Fruit fly (Drosophila melanogaster) whole organism, embryonic: Measurements from ENCODE around the gene CG6295.
A peak's percentile ranks its signal among the peaks of the same experiment; 100 is the strongest.

Source experiments
- Abd-B ChIP-seq: fragments of 200-800 bp; sonication (Bioruptor generic); optimal IDR thresholded peaks from 2 replicates; lab custom pipeline; 2018; ENCODE audit warnings: missing biosample characterization, mild to moderate bottlenecking, missing genetic modification characterization, moderate library complexity
- C15 ChIP-seq: fragments of 200-800 bp; sonication (Bioruptor generic); IDR thresholded peaks from 3 replicates; pipeline ENCODE4 v1.3.6; 2022; ENCODE audit warnings: missing biosample characterization, missing genetic modification characterization
- CG12942 ChIP-seq: fragments of 200-800 bp; sonication (Bioruptor generic); optimal IDR thresholded peaks from 3 replicates; lab custom pipeline; 2016; ENCODE audit warnings: missing biosample characterization, missing genetic modification characterization
- CG2199 ChIP-seq: fragments of 200-800 bp; sonication (Bioruptor generic); IDR thresholded peaks from 3 replicates; pipeline ENCODE4 v1.3.6; 2022; ENCODE audit warnings: missing biosample characterization, missing genetic modification characterization
- CG2678 ChIP-seq: fragments of 200-800 bp; sonication (Bioruptor generic); optimal IDR thresholded peaks from 3 replicates; lab custom pipeline; 2019; ENCODE audit warnings: missing biosample characterization, mild to moderate bottlenecking, missing genetic modification characterization, moderate library complexity
- CG2712 ChIP-seq: fragments of 200-800 bp; optimal IDR thresholded peaks from 3 replicates; lab custom pipeline; 2019; ENCODE audit warnings: missing biosample characterization, mild to moderate bottlenecking, missing genetic modification characterization, moderate library complexity
- CG3407 ChIP-seq: fragments of 200-800 bp; sonication (Bioruptor generic); optimal IDR thresholded peaks from 2 replicates; lab custom pipeline; 2018; ENCODE audit warnings: missing biosample characterization, mild to moderate bottlenecking, missing genetic modification characterization
- CG5180 ChIP-seq: fragments of 200-800 bp; sonication (Bioruptor generic); optimal IDR thresholded peaks from 3 replicates; lab custom pipeline; 2017; ENCODE audit warnings: missing biosample characterization, missing genetic modification characterization, mild to moderate bottlenecking, moderate library complexity, missing genetic modification reagents
- CG7745 ChIP-seq: fragments of 200-800 bp; sonication (Bioruptor generic); optimal IDR thresholded peaks from 2 replicates; lab custom pipeline; 2018; ENCODE audit warnings: missing biosample characterization, mild to moderate bottlenecking, missing genetic modification characterization, moderate library complexity
- CG7786 ChIP-seq: fragments of 200-800 bp; sonication (Bioruptor generic); optimal IDR thresholded peaks from 2 replicates; lab custom pipeline; 2016; ENCODE audit warnings: missing biosample characterization, missing genetic modification characterization
- CHES-1-like ChIP-seq: fragments of 200-800 bp; sonication (Bioruptor generic); optimal IDR thresholded peaks from 2 replicates; lab custom pipeline; 2016; ENCODE audit warnings: missing biosample characterization, missing genetic modification characterization
- D19A ChIP-seq: fragments of 200-800 bp; optimal IDR thresholded peaks from 3 replicates; lab custom pipeline; 2019; ENCODE audit warnings: missing biosample characterization, mild to moderate bottlenecking, missing genetic modification characterization, moderate library complexity
- H15 ChIP-seq: fragments of 200-800 bp; sonication (Bioruptor generic); IDR thresholded peaks from 3 replicates; pipeline ENCODE4 v1.3.6; 2022; ENCODE audit warnings: missing biosample characterization, missing genetic modification characterization
- HmgD ChIP-seq: fragments of 200-800 bp; sonication (Bioruptor generic); optimal IDR thresholded peaks from 3 replicates; lab custom pipeline; 2016; ENCODE audit warnings: missing biosample characterization, missing genetic modification characterization
- Hmr ChIP-seq: fragments of 200-800 bp; sonication (Bioruptor generic); optimal IDR thresholded peaks from 3 replicates; lab custom pipeline; 2017; ENCODE audit warnings: mild to moderate bottlenecking, missing biosample characterization, missing genetic modification reagents, missing genetic modification characterization
- Hr78 ChIP-seq, 2 experiments: fragments of 200-800 bp in 1 of 2; fragments of >200 bp in 1 of 2; sonication (Bioruptor generic) in 1 of 2; optimal IDR thresholded peaks; 2 replicates each; lab custom pipeline; 2017 to 2019; ENCODE audit warnings: missing biosample characterization in 2 of 2, missing genetic modification characterization in 2 of 2, mild to moderate bottlenecking in 1 of 2, moderate library complexity in 1 of 2
- Jarid2 ChIP-seq: fragments of 200-800 bp; sonication (Bioruptor generic); optimal IDR thresholded peaks from 3 replicates; lab custom pipeline; 2017; ENCODE audit warnings: mild to moderate bottlenecking, missing biosample characterization, missing genetic modification reagents, missing genetic modification characterization
- Kr ChIP-seq: fragments of 200-800 bp; sonication (Bioruptor generic); optimal IDR thresholded peaks from 2 replicates; lab custom pipeline; 2017; ENCODE audit warnings: missing biosample characterization, mild to moderate bottlenecking, missing genetic modification characterization
- Lpt ChIP-seq: fragments of >200 bp; optimal IDR thresholded peaks from 2 replicates; lab custom pipeline; 2018; ENCODE audit warnings: missing biosample characterization, missing genetic modification characterization
- Oli ChIP-seq: fragments of 200-800 bp; sonication (Bioruptor generic); optimal IDR thresholded peaks from 2 replicates; lab custom pipeline; 2018; ENCODE audit warnings: missing biosample characterization, mild to moderate bottlenecking, missing genetic modification characterization, moderate library complexity
- Poxn ChIP-seq: fragments of 200-800 bp; sonication (Bioruptor generic); IDR thresholded peaks from 2 replicates; pipeline ENCODE4 v1.3.6; 2022; ENCODE audit warnings: missing biosample characterization, missing genetic modification characterization
- Rx ChIP-seq: fragments of 200-800 bp; sonication (Bioruptor generic); IDR thresholded peaks from 2 replicates; pipeline ENCODE4 v1.3.6; 2022; ENCODE audit warnings: missing biosample characterization, missing genetic modification characterization
- Trl ChIP-seq, 3 experiments: fragments of >200 bp in 2 of 3; fragments of 200-800 bp in 1 of 3; sonication (Bioruptor generic) in 1 of 3; optimal IDR thresholded peaks; 2 replicates in 1 of 3; 3 replicates in 2 of 3; lab custom pipeline; 2016 to 2017; ENCODE audit warnings: missing biosample characterization in 1 of 3, missing genetic modification characterization in 1 of 3
- Xbp1 ChIP-seq: fragments of 200-800 bp; sonication (Bioruptor generic); optimal IDR thresholded peaks from 3 replicates; lab custom pipeline; 2016; ENCODE audit warnings: missing biosample characterization, mild to moderate bottlenecking, missing genetic modification characterization
- cg ChIP-seq: fragments of 200-800 bp; sonication (Bioruptor generic); optimal IDR thresholded peaks from 3 replicates; lab custom pipeline; 2019; ENCODE audit warnings: missing biosample characterization, mild to moderate bottlenecking, missing genetic modification characterization, moderate library complexity
- chinmo ChIP-seq: fragments of 200-800 bp; sonication (Bioruptor generic); IDR thresholded peaks from 4 replicates; pipeline ENCODE4 v1.3.6; 2022; ENCODE audit warnings: missing biosample characterization, missing genetic modification characterization; ENCODE audit not compliant: partially characterized antibody
- chm ChIP-seq: fragments of 200-800 bp; sonication (Bioruptor generic); IDR thresholded peaks from 2 replicates; pipeline ENCODE4 v1.3.6; 2022; ENCODE audit warnings: missing biosample characterization, missing genetic modification characterization
- crc ChIP-seq: fragments of 200-800 bp; sonication (Bioruptor generic); optimal IDR thresholded peaks from 2 replicates; lab custom pipeline; 2016; ENCODE audit warnings: missing biosample characterization, missing genetic modification characterization
- disco-r ChIP-seq: fragments of 200-800 bp; sonication (Bioruptor generic); optimal IDR thresholded peaks from 2 replicates; lab custom pipeline; 2016; ENCODE audit warnings: missing biosample characterization, missing genetic modification characterization
- dmrt99B ChIP-seq: fragments of 200-800 bp; sonication (Bioruptor generic); optimal IDR thresholded peaks from 2 replicates; lab custom pipeline; 2018; ENCODE audit warnings: missing biosample characterization, mild to moderate bottlenecking, missing genetic modification characterization, moderate library complexity
- dysf ChIP-seq: fragments of 200-800 bp; sonication (Bioruptor generic); IDR thresholded peaks from 3 replicates; pipeline ENCODE4 v1.3.6; 2022; ENCODE audit warnings: missing biosample characterization, missing genetic modification characterization
- fd3F ChIP-seq: fragments of 200-800 bp; sonication (Bioruptor generic); optimal IDR thresholded peaks from 2 replicates; lab custom pipeline; 2018; ENCODE audit warnings: missing biosample characterization, mild to moderate bottlenecking, missing genetic modification characterization, moderate library complexity
- fru ChIP-seq: fragments of >200 bp; optimal IDR thresholded peaks from 2 replicates; lab custom pipeline; 2017
- gt ChIP-seq: fragments of 200-800 bp; sonication (Bioruptor generic); IDR thresholded peaks from 2 replicates; pipeline ENCODE4 v1.3.6; 2022; ENCODE audit warnings: missing biosample characterization, missing genetic modification characterization
- ham ChIP-seq: fragments of 200-800 bp; sonication (Bioruptor generic); IDR thresholded peaks from 2 replicates; pipeline ENCODE4 v1.3.6; 2022; ENCODE audit warnings: missing biosample characterization, missing genetic modification characterization
- her ChIP-seq: fragments of 200-800 bp; sonication (Bioruptor generic); optimal IDR thresholded peaks from 2 replicates; lab custom pipeline; 2016; ENCODE audit warnings: missing biosample characterization, missing genetic modification characterization
- knrl ChIP-seq: fragments of 200-800 bp; sonication (Bioruptor generic); IDR thresholded peaks from 3 replicates; pipeline ENCODE4 v1.3.6; 2022; ENCODE audit warnings: missing biosample characterization, missing genetic modification characterization; ENCODE audit not compliant: partially characterized antibody
- nerfin-1 ChIP-seq: fragments of 200-800 bp; sonication (Bioruptor generic); optimal IDR thresholded peaks from 3 replicates; lab custom pipeline; 2019; ENCODE audit warnings: missing biosample characterization, mild to moderate bottlenecking, missing genetic modification characterization, moderate library complexity
- p53 ChIP-seq: fragments of 200-800 bp; sonication (Bioruptor generic); optimal IDR thresholded peaks from 2 replicates; lab custom pipeline; 2016; ENCODE audit warnings: missing biosample characterization, missing genetic modification characterization
- ranshi ChIP-seq: fragments of 200-800 bp; sonication (Bioruptor generic); IDR thresholded peaks from 2 replicates; pipeline ENCODE4 v1.3.6; 2022; ENCODE audit warnings: missing biosample characterization, missing genetic modification characterization
- rib ChIP-seq: fragments of 200-800 bp; sonication (Bioruptor generic); IDR thresholded peaks from 2 replicates; pipeline ENCODE4 v1.3.6; 2022; ENCODE audit warnings: missing biosample characterization, missing genetic modification characterization
- run ChIP-seq: fragments of 200-800 bp; sonication (Bioruptor generic); optimal IDR thresholded peaks from 3 replicates; lab custom pipeline; 2018; ENCODE audit warnings: missing biosample characterization, mild to moderate bottlenecking, missing genetic modification characterization
- sd ChIP-seq: fragments of 200-800 bp; sonication (Bioruptor generic); optimal IDR thresholded peaks from 3 replicates; lab custom pipeline; 2018; ENCODE audit warnings: missing biosample characterization, mild to moderate bottlenecking, missing genetic modification characterization, moderate library complexity
- sens ChIP-seq: fragments of 200-800 bp; sonication (Bioruptor generic); peaks from one replicate; lab custom pipeline; 2016; ENCODE audit warnings: missing biosample characterization, missing genetic modification characterization
- sna ChIP-seq: fragments of 200-800 bp; sonication (Bioruptor generic); IDR thresholded peaks from 2 replicates; pipeline ENCODE4 v1.3.6; 2022; ENCODE audit warnings: missing biosample characterization, missing genetic modification characterization; ENCODE audit not compliant: partially characterized antibody
- sr ChIP-seq: fragments of 200-800 bp; sonication (Bioruptor generic); IDR thresholded peaks from 3 replicates; pipeline ENCODE4 v1.3.6; 2022; ENCODE audit warnings: missing biosample characterization, missing genetic modification characterization
- ssp ChIP-seq: fragments of 200-800 bp; sonication (Bioruptor generic); IDR thresholded peaks from 2 replicates; pipeline ENCODE4 v1.3.6; 2022; ENCODE audit warnings: missing biosample characterization, missing genetic modification characterization
- tap ChIP-seq: fragments of 200-800 bp; optimal IDR thresholded peaks from 3 replicates; lab custom pipeline; 2019; ENCODE audit warnings: missing biosample characterization, mild to moderate bottlenecking, missing genetic modification characterization, moderate library complexity
- unc-4 ChIP-seq: fragments of 200-800 bp; sonication (Bioruptor generic); IDR thresholded peaks from 2 replicates; pipeline ENCODE4 v1.3.6; 2022; ENCODE audit warnings: missing biosample characterization, missing genetic modification characterization; ENCODE audit not compliant: partially characterized antibody
- wek ChIP-seq: fragments of 200-800 bp; sonication (Bioruptor generic); optimal IDR thresholded peaks from 3 replicates; lab custom pipeline; 2018; ENCODE audit warnings: missing biosample characterization, mild to moderate bottlenecking, missing genetic modification characterization, moderate library complexity

CG6295 gene

DNA sequence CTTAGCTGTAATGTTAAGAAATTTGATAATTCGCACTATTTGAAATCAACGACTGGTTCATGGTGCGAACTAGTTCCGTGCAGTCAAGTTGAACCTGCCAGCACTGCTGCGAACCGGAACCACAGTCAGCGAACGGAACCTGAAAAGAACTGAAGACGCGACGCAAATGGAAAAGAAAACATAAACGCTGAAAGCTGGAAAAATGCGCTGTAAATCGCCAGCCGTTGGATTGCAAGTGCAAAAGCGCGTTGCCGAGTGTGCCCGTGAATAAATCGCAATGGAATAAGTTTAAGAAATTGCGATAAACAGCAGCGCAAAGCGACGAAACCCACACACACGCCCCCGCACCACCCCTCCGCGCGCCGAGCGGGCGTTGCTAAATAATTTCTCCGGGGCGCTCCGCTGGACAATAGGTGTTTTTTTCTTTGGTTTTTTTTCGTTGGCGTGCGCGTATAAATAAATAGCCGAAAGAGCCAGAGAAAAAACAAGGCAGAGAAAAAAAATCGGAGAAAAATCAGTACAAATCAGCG is 40.0 kb downstream of the CG6295 start, which contains the start of gene CG5521 (continued):
- TF ChIP-seq run (no peak), CG2199 (GFP tag; lab: Robert Waterston, UW) (peak; percentile 47; the same call in 1 of the 3 replicates), nerfin-1 (tag; lab: Kevin White, UChicago) (peak; percentile 3), Xbp1 (GFP tag; lab: Kevin White, UChicago) (no peak), Lpt (GFP tag; lab: Kevin White, UChicago) (no peak), cg (GFP tag; lab: Kevin White, UChicago) (peak; percentile 79), Hmr (GFP tag; lab: Kevin White, UChicago) (no peak), chm (GFP tag; lab: Robert Waterston, UW) (peak; percentile 20; the same call in 1 of the 2 replicates), p53 (GFP tag; lab: Kevin White, UChicago) (no peak), sd (tag; lab: Kevin White, UChicago) (peak; percentile 21), fd3F (GFP tag; lab: Kevin White, UChicago) (no peak), Rx (no peak), CG3407 (GFP tag; lab: Kevin White, UChicago) (no peak), Kr (GFP tag; lab: Kevin White, UChicago) (no peak), dysf (GFP tag; lab: Robert Waterston, UW) (no peak), dmrt99B (tag; lab: Kevin White, UChicago) (no peak), Hr78 (GFP tag; optimal IDR thresholded peaks at IDR 0.05; lab: Kevin White, UChicago) (no peak), D19A (tag; lab: Kevin White, UChicago) (peak; percentile 37), her (GFP tag; lab: Kevin White, UChicago) (peak; percentile 5), knrl (GFP tag; lab: Robert Waterston, UW) (peak; percentile 77), ranshi (GFP tag; lab: Robert Waterston, UW) (no peak), H15 (no peak), wek (GFP tag; lab: Kevin White, UChicago) (no peak), sr (GFP tag; lab: Robert Waterston, UW) (peak; percentile 67; the same call in 2 of the 3 replicates), CHES-1-like (GFP tag; lab: Kevin White, UChicago) (peak; percentile 11), unc-4 (GFP tag; lab: Robert Waterston, UW) (0 out of 2 replicates have a peak, but pooled peaks have one; percentile 23), C15 (no peak), CG5180 (no peak), sens (GFP tag; lab: Kevin White, UChicago) (peak; percentile 67), ssp (GFP tag; lab: Robert Waterston, UW) (no peak), crc (GFP tag; lab: Kevin White, UChicago) (no peak), CG7786 (GFP tag; lab: Kevin White, UChicago) (no peak), fru (no peak), CG12942 (GFP tag; lab: Kevin White, UChicago) (no peak), rib (GFP tag; lab: Robert Waterston, UW) (peak; percentile 48; the same call in 1 of the 2 replicates), sna (GFP tag; lab: Robert Waterston, UW) (0 out of 2 replicates have a peak, but pooled peaks have one; percentile 18), Trl (optimal IDR thresholded peaks at IDR 0.05; lab: Kevin White, UChicago) (no peak), Trl (GFP tag; optimal IDR thresholded peaks at IDR 0.05; lab: Kevin White, UChicago) (no peak), tap (no peak), CG7745 (no peak), CG2678 (tag; lab: Kevin White, UChicago) (peak; percentile 11), ham (GFP tag; lab: Robert Waterston, UW) (no peak), HmgD (GFP tag; lab: Kevin White, UChicago) (no peak), CG2712 (no peak), chinmo (GFP tag; lab: Robert Waterston, UW) (0 out of 4 replicates have a peak, but pooled peaks have one; percentile 71), gt (GFP tag; lab: Robert Waterston, UW) (no peak), Oli (tag; lab: Kevin White, UChicago) (no peak), Poxn (GFP tag; lab: Robert Waterston, UW) (no peak), Abd-B (no peak), disco-r (GFP tag; lab: Kevin White, UChicago) (no peak), Jarid2 (no peak)
